Worm (Caenorhabditis elegans): ENCODE results near the gene ddn-2.

Gene ddn-2

DNA sequence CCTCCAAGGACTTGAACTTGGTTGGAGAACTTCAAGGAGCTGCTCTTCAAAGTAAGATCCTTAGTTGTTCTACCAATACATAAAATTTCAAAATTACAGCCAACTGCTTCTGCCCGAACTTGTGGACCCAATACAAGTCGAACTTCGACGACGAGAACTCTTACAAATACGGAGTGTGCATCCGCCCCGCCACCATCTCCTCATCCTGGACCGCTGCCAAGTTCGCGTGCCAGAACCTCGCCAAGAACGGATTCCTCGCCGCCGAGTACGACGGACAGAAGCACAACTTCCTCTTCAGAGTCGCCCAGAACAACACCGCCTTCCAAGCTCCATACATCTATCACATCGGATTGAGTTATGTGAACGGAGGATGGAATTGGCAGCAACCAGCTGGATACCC is 12.2 kb upstream of the ddn-2 start:
- TF ChIP-seq egl-18 (GFP tag; IDR thresholded peaks at IDR 0.05) (no peak), pha-4 (tag; optimal IDR thresholded peaks at IDR 0.05) (no peak), F39B2.1 (GFP tag; IDR thresholded peaks at IDR 0.05) (no peak), zfh-2 (GFP tag; conservative IDR thresholded peaks at IDR 0.05) (peak; percentile 51; the same call in 1 of the 2 replicates), nhr-80 (tag; optimal IDR thresholded peaks at IDR 0.05) (no peak)

DNA sequence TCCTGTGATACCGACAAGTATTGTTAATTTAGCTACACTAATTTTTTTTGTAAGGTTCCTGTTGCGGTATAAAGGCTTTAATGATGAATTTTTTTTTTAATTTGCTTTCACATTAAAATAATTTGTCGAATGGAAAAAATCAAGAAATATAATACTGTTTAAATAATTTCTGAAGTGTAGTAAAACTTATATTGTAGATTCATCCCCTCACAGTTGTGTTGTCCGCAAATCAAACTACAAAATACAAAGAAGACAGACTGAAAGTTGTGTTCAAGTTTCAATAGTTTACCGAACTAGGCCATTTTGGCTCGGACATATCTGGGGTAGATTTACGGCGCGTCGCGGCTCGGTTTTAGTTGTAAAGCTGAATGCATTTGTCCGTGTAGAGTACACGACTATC is 11.5 kb upstream of the ddn-2 start:
- no peak for TF ChIP-seq rcor-1 (GFP tag; IDR thresholded peaks at IDR 0.05)
- TF ChIP-seq cebp-1 (GFP tag; IDR thresholded peaks at IDR 0.05): no peak
- TF ChIP-seq cebp-1 (tag; optimal IDR thresholded peaks at IDR 0.05): no peak
- TF ChIP-seq unc-62 (GFP tag; optimal IDR thresholded peaks at IDR 0.05): no peak
- no peak for TF ChIP-seq nfyb-1 (GFP tag; IDR thresholded peaks at IDR 0.05)
- TF ChIP-seq hrde-1 (tag; optimal IDR thresholded peaks at IDR 0.05; ENCODE audit: borderline replicate concordance): no peak
- no peak for TF ChIP-seq K11D2.4 (GFP tag; IDR thresholded peaks at IDR 0.05)

DNA sequence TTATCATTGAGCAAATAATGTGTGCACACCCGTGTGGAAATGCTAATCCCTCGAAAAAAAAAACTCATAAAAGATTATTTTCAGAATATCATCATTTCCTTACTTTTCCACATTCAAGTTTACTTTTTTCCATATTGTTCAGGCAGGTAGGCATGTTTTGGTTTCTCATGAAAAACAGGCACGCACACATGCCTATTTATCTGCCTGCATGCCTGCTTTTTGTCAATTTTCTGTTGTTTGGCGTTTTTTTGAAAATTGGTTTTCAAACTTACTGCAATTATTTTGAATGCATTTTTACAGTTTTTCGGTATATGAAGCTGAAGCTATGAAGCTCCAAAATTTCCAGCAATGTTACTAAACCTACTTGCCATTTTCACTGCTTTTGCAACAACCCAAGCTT is 10.9 kb upstream of the ddn-2 start, which contains the start of gene clec-64:
Gene clec-64, plus strand, starts transcription at position 301 of the 400 bp plus-strand sequence.
- no peak for TF ChIP-seq pbrm-1 (GFP tag; IDR thresholded peaks at IDR 0.05)
- no peak for TF ChIP-seq Y53G8AR.9 (GFP tag; conservative IDR thresholded peaks at IDR 0.05)
- no peak for TF ChIP-seq somi-1 (GFP tag; optimal IDR thresholded peaks at IDR 0.05)
- TF ChIP-seq F10E7.11 (tag; optimal IDR thresholded peaks at IDR 0.05): no peak
- TF ChIP-seq F52B5.7 (tag; optimal IDR thresholded peaks at IDR 0.05): no peak
- TF ChIP-seq F22D6.2 (tag; optimal IDR thresholded peaks at IDR 0.05): no peak
- TF ChIP-seq K11D2.4 (GFP tag; IDR thresholded peaks at IDR 0.05): no peak
- TF ChIP-seq mes-4 (tag; optimal IDR thresholded peaks at IDR 0.05): no peak

DNA sequence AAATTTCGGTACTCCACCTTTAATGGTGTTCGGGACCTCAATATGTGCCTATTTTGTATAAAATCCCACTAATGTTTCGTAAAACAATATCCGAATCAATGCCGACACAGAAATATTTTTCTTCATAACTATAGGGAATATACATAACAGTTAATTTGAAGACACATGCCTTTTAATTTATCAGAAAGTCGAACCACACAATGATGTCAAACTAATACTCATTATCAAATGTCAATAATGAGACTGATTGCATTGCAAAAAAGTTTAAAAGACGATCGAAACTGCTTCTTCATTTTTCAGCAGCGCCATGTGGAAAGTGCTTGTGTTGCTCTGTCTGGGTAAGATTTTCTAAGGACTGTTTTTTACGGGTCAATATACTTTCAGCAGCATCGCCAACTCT is 7.9 kb upstream of the ddn-2 start, which contains the start of gene clec-65:
Gene clec-65, plus strand, starts transcription at position 301 of the 400 bp plus-strand sequence.
- TF ChIP-seq dox-1 (GFP tag; IDR thresholded peaks at IDR 0.05): 0 out of 2 replicates have a peak, but pooled peaks have one; percentile 15
- TF ChIP-seq lag-1 (GFP tag; IDR thresholded peaks at IDR 0.05): no peak
- no peak for TF ChIP-seq hrde-1 (tag; optimal IDR thresholded peaks at IDR 0.05; ENCODE audit: borderline replicate concordance)
- no peak for TF ChIP-seq ccch-3 (GFP tag; optimal IDR thresholded peaks at IDR 0.05)
- TF ChIP-seq tbx-9 (tag; optimal IDR thresholded peaks at IDR 0.05; ENCODE audit: borderline replicate concordance): no peak
- peak; percentile 20 for TF ChIP-seq nhr-80 (tag; optimal IDR thresholded peaks at IDR 0.05)
- no peak for TF ChIP-seq F23B12.7 (tag; optimal IDR thresholded peaks at IDR 0.05; ENCODE audit: insufficient read depth)
- TF ChIP-seq snpc-1.1 (tag; optimal IDR thresholded peaks at IDR 0.05; ENCODE audit: insufficient read depth): no peak
- no peak for TF ChIP-seq F55B11.4 (tag; optimal IDR thresholded peaks at IDR 0.05; ENCODE audit: borderline replicate concordance, insufficient read depth)
- TF ChIP-seq xnd-1 (tag; optimal IDR thresholded peaks at IDR 0.05): no peak

DNA sequence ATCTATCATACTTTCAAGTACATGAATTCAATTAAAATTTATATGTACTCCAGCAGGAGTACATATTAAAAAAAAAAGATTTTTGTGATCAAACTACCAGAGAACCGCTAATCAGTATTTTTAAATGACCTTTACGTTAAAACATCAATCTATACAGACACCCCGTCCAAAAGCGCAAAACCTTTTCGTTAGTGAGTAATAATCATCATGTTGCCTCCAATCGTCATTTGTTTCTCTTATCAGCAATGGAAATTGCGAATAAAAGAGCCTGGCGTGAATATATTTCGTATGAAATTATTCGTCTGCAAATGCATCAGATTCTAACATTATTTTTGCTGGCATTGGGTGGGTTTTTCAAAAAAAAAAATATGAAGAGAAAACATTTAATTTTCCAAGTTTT is 4.7 kb upstream of the ddn-2 start, which contains the start of gene clec-66:
Gene clec-66, plus strand, starts transcription at position 225 of the 400 bp plus-strand sequence.
- TF ChIP-seq ztf-3 (GFP tag; optimal IDR thresholded peaks at IDR 0.05): no peak
- no peak for TF ChIP-seq sptf-2 (GFP tag; optimal IDR thresholded peaks at IDR 0.05)
- no peak for TF ChIP-seq Y53F4B.3 (GFP tag; IDR thresholded peaks at IDR 0.05)
- TF ChIP-seq ztf-25 (GFP tag; IDR thresholded peaks at IDR 0.05): no peak
- no peak for TF ChIP-seq ztf-26 (tag; optimal IDR thresholded peaks at IDR 0.05)
- TF ChIP-seq nhr-80 (tag; optimal IDR thresholded peaks at IDR 0.05): peak; percentile 70
- TF ChIP-seq rcor-1 (GFP tag; IDR thresholded peaks at IDR 0.05): no peak

Data from whole organism, young adult.